Fruit fly (Drosophila melanogaster) whole organism, embryonic: ENCODE measurements around the gene kek4.

Source experiments
- Asciz ChIP-seq: fragments of 200-800 bp; sonication (Bioruptor generic); optimal IDR thresholded peaks from 2 replicates; lab custom pipeline; 2017; ENCODE audit warnings: missing biosample characterization, mild to moderate bottlenecking, missing genetic modification characterization, missing genetic modification reagents
- Awh ChIP-seq: fragments of 200-800 bp; sonication (Bioruptor generic); IDR thresholded peaks from 2 replicates; pipeline ENCODE4, ENCODE4 v1.3.6; 2022; ENCODE audit warnings: missing biosample characterization, missing genetic modification characterization
- B-H2 ChIP-seq: fragments of 200-800 bp; sonication (Bioruptor generic); optimal IDR thresholded peaks from 2 replicates; lab custom pipeline; 2018; ENCODE audit warnings: missing biosample characterization, mild to moderate bottlenecking, missing genetic modification characterization
- Blimp-1 ChIP-seq: fragments of 200-800 bp; sonication (Bioruptor generic); optimal IDR thresholded peaks from 3 replicates; lab custom pipeline; 2018; ENCODE audit warnings: missing biosample characterization, missing genetic modification characterization, mild to moderate bottlenecking, moderate library complexity, missing genetic modification reagents
- CG11456 ChIP-seq: fragments of 200-800 bp; sonication (Bioruptor generic); IDR thresholded peaks from 3 replicates; pipeline ENCODE4 v1.3.6; 2022; ENCODE audit warnings: missing biosample characterization, missing genetic modification characterization
- CG11695 ChIP-seq: fragments of 200-800 bp; sonication (Bioruptor generic); IDR thresholded peaks from 3 replicates; pipeline ENCODE4 v1.3.6; 2022; ENCODE audit warnings: missing biosample characterization, missing genetic modification characterization
- CG12236 ChIP-seq: fragments of 200-800 bp; sonication (Bioruptor generic); optimal IDR thresholded peaks from 2 replicates; lab custom pipeline; 2016; ENCODE audit warnings: missing biosample characterization, missing genetic modification characterization
- CG12299 ChIP-seq: fragments of 200-800 bp; sonication (Bioruptor generic); optimal IDR thresholded peaks from 2 replicates; lab custom pipeline; 2018; ENCODE audit warnings: missing biosample characterization, mild to moderate bottlenecking, missing genetic modification characterization
- CG15479 ChIP-seq: fragments of 200-800 bp; sonication (Bioruptor generic); optimal IDR thresholded peaks from 3 replicates; lab custom pipeline; 2019; ENCODE audit warnings: missing biosample characterization, mild to moderate bottlenecking, missing genetic modification characterization, moderate library complexity
- CG1602 ChIP-seq: fragments of 200-800 bp; sonication (Bioruptor generic); optimal IDR thresholded peaks from 3 replicates; lab custom pipeline; 2016; ENCODE audit warnings: missing biosample characterization, missing genetic modification characterization
- CG17829 ChIP-seq: fragments of 200-800 bp; optimal IDR thresholded peaks from 2 replicates; lab custom pipeline; 2019; ENCODE audit warnings: missing biosample characterization, mild to moderate bottlenecking, missing genetic modification characterization, moderate library complexity
- CG32532 ChIP-seq: fragments of 200-800 bp; sonication (Bioruptor generic); IDR thresholded peaks from 2 replicates; pipeline ENCODE4 v1.3.6; 2022; ENCODE audit warnings: missing biosample characterization, missing genetic modification characterization
- CG32767 ChIP-seq: fragments of 200-800 bp; sonication (Bioruptor generic); IDR thresholded peaks from 2 replicates; pipeline ENCODE4 v1.3.6; 2022; ENCODE audit warnings: missing biosample characterization, missing genetic modification characterization
- CG33557 ChIP-seq: fragments of 200-800 bp; sonication (Bioruptor generic); optimal IDR thresholded peaks from 2 replicates; lab custom pipeline; 2019; ENCODE audit warnings: missing biosample characterization, mild to moderate bottlenecking, missing genetic modification characterization, moderate library complexity
- CG34376 ChIP-seq: fragments of 200-800 bp; sonication (Bioruptor generic); optimal IDR thresholded peaks from 2 replicates; lab custom pipeline; 2018; ENCODE audit warnings: missing biosample characterization, mild to moderate bottlenecking, missing genetic modification characterization
- CG3995 ChIP-seq: fragments of 200-800 bp; sonication (Bioruptor generic); optimal IDR thresholded peaks from 3 replicates; lab custom pipeline; 2016; ENCODE audit warnings: missing biosample characterization, missing genetic modification characterization
- CG4282 ChIP-seq: fragments of 200-800 bp; sonication (Bioruptor generic); optimal IDR thresholded peaks from 2 replicates; lab custom pipeline; 2016; ENCODE audit warnings: missing biosample characterization, missing genetic modification characterization
- CG4854 ChIP-seq: fragments of 200-800 bp; sonication (Bioruptor generic); optimal IDR thresholded peaks from 2 replicates; lab custom pipeline; 2016; ENCODE audit warnings: missing biosample characterization, missing genetic modification characterization, inconsistent platforms
- CG7556 ChIP-seq: fragments of 200-800 bp; sonication (Bioruptor generic); optimal IDR thresholded peaks from 2 replicates; lab custom pipeline; 2017; ENCODE audit warnings: missing biosample characterization, mild to moderate bottlenecking, missing genetic modification characterization
- CG7963 ChIP-seq: fragments of 200-800 bp; sonication (Bioruptor generic); IDR thresholded peaks from 3 replicates; pipeline ENCODE4 v1.3.6; 2022; ENCODE audit warnings: missing biosample characterization, missing genetic modification characterization; ENCODE audit not compliant: partially characterized antibody
- CG8478 ChIP-seq: fragments of >200 bp; optimal IDR thresholded peaks from 2 replicates; lab custom pipeline; 2018
- CG9797 ChIP-seq: fragments of 200-800 bp; sonication (Bioruptor generic); optimal IDR thresholded peaks from 3 replicates; lab custom pipeline; 2018; ENCODE audit warnings: missing biosample characterization, mild to moderate bottlenecking, missing genetic modification characterization
- CoRest ChIP-seq: fragments of 200-800 bp; sonication (Bioruptor generic); optimal IDR thresholded peaks from 3 replicates; lab custom pipeline; 2018; ENCODE audit warnings: missing biosample characterization, mild to moderate bottlenecking, missing genetic modification characterization, moderate library complexity
- CrebB ChIP-seq: fragments of 200-800 bp; sonication (Bioruptor generic); optimal IDR thresholded peaks from 3 replicates; lab custom pipeline; 2018; ENCODE audit warnings: missing biosample characterization, mild to moderate bottlenecking, missing genetic modification characterization
- Dad ChIP-seq: fragments of 200-800 bp; sonication (Bioruptor generic); optimal IDR thresholded peaks from 3 replicates; lab custom pipeline; 2016; ENCODE audit warnings: missing biosample characterization, missing genetic modification characterization
- Eip74EF ChIP-seq, 2 experiments: fragments of 200-800 bp in 1 of 2; fragments of >200 bp in 1 of 2; sonication (Bioruptor generic) in 1 of 2; optimal IDR thresholded peaks; 2 replicates each; lab custom pipeline; 2017 to 2019; ENCODE audit warnings: missing biosample characterization in 2 of 2, missing genetic modification characterization in 2 of 2, mild to moderate bottlenecking in 1 of 2, moderate library complexity in 1 of 2
- Lim3 ChIP-seq: fragments of 200-800 bp; sonication (Bioruptor generic); IDR thresholded peaks from 2 replicates; pipeline ENCODE4 v1.3.6; 2022; ENCODE audit warnings: missing biosample characterization, missing genetic modification characterization
- MBD-R2 ChIP-seq: fragments of 200-800 bp; sonication (Bioruptor generic); IDR thresholded peaks from 2 replicates; pipeline ENCODE4 v1.3.6; 2022; ENCODE audit warnings: missing biosample characterization, missing genetic modification characterization
- NK7.1 ChIP-seq: fragments of 200-800 bp; sonication (Bioruptor generic); optimal IDR thresholded peaks from 3 replicates; lab custom pipeline; 2016; ENCODE audit warnings: missing biosample characterization, missing genetic modification characterization
- Nf-YC ChIP-seq: fragments of 200-800 bp; optimal IDR thresholded peaks from 3 replicates; lab custom pipeline; 2019; ENCODE audit warnings: missing biosample characterization, mild to moderate bottlenecking, missing genetic modification characterization, moderate library complexity
- Oaz ChIP-seq: fragments of 200-800 bp; sonication (Bioruptor generic); IDR thresholded peaks from 2 replicates; pipeline ENCODE4 v1.3.6; 2022; ENCODE audit warnings: missing biosample characterization, missing genetic modification characterization
- Ptx1 ChIP-seq: fragments of 200-800 bp; sonication (Bioruptor generic); IDR thresholded peaks from 2 replicates; pipeline ENCODE4 v1.3.6; 2022; ENCODE audit warnings: missing biosample characterization, missing genetic modification characterization
- Ravus ChIP-seq: fragments of 200-800 bp; sonication (Bioruptor generic); IDR thresholded peaks from 2 replicates; pipeline ENCODE4 v1.3.6; 2022; ENCODE audit warnings: missing biosample characterization, missing genetic modification characterization
- Sin3A ChIP-seq: fragments of >200 bp; optimal IDR thresholded peaks from 2 replicates; lab custom pipeline; 2018
- Sox102F ChIP-seq: fragments of 200-800 bp; sonication (Bioruptor generic); optimal IDR thresholded peaks from 2 replicates; lab custom pipeline; 2018; ENCODE audit warnings: missing biosample characterization, mild to moderate bottlenecking, missing genetic modification characterization, moderate library complexity
- Ssrp ChIP-seq: fragments of 200-800 bp; sonication (Bioruptor generic); optimal IDR thresholded peaks from 2 replicates; lab custom pipeline; 2018; ENCODE audit warnings: missing biosample characterization, mild to moderate bottlenecking, missing genetic modification characterization, moderate library complexity
- al ChIP-seq: fragments of 200-800 bp; sonication (Bioruptor generic); IDR thresholded peaks from 2 replicates; pipeline ENCODE4 v1.3.6; 2022; ENCODE audit warnings: missing biosample characterization, missing genetic modification characterization
- aop ChIP-seq: fragments of 200-800 bp; sonication (Bioruptor generic); IDR thresholded peaks from 2 replicates; pipeline ENCODE4 v1.3.6; 2022; ENCODE audit warnings: missing biosample characterization, missing genetic modification characterization
- bab2 ChIP-seq: fragments of 200-800 bp; sonication (Bioruptor generic); optimal IDR thresholded peaks from 2 replicates; lab custom pipeline; 2016; ENCODE audit warnings: missing biosample characterization, missing genetic modification characterization
- cas ChIP-seq: fragments of 200-800 bp; sonication (Bioruptor generic); IDR thresholded peaks from 2 replicates; pipeline ENCODE4 v1.3.6; 2022; ENCODE audit warnings: missing biosample characterization, missing genetic modification characterization
- disco-r ChIP-seq: fragments of 200-800 bp; sonication (Bioruptor generic); optimal IDR thresholded peaks from 2 replicates; lab custom pipeline; 2016; ENCODE audit warnings: missing biosample characterization, missing genetic modification characterization
- dysf ChIP-seq: fragments of 200-800 bp; sonication (Bioruptor generic); IDR thresholded peaks from 3 replicates; pipeline ENCODE4 v1.3.6; 2022; ENCODE audit warnings: missing biosample characterization, missing genetic modification characterization
- ewg ChIP-seq: fragments of 200-800 bp; sonication (Bioruptor generic); optimal IDR thresholded peaks from 3 replicates; lab custom pipeline; 2017; ENCODE audit warnings: mild to moderate bottlenecking, missing biosample characterization, missing genetic modification reagents, missing genetic modification characterization
- gcm2 ChIP-seq: fragments of 200-800 bp; sonication (Bioruptor generic); optimal IDR thresholded peaks from 2 replicates; lab custom pipeline; 2016; ENCODE audit warnings: missing biosample characterization, missing genetic modification characterization
- kah ChIP-seq: fragments of 200-800 bp; sonication (Bioruptor generic); optimal IDR thresholded peaks from 2 replicates; lab custom pipeline; 2018; ENCODE audit warnings: missing biosample characterization, mild to moderate bottlenecking, missing genetic modification characterization
- lov ChIP-seq, 2 experiments: fragments of 200-800 bp in 1 of 2; fragments of >200 bp in 1 of 2; sonication (Bioruptor generic) in 1 of 2; IDR thresholded peaks in 1 of 2; optimal IDR thresholded peaks in 1 of 2; 2 replicates in 1 of 2; 3 replicates in 1 of 2; pipeline versions ENCODE4 v1.3.6 to Lab custom; 2017 to 2022; ENCODE audit warnings: missing biosample characterization in 1 of 2, missing genetic modification characterization in 1 of 2
- pzg ChIP-seq: fragments of 200-800 bp; sonication (Bioruptor generic); optimal IDR thresholded peaks from 3 replicates; lab custom pipeline; 2018; ENCODE audit warnings: missing biosample characterization, mild to moderate bottlenecking, missing genetic modification characterization, moderate library complexity
- run ChIP-seq: fragments of 200-800 bp; sonication (Bioruptor generic); optimal IDR thresholded peaks from 3 replicates; lab custom pipeline; 2018; ENCODE audit warnings: missing biosample characterization, mild to moderate bottlenecking, missing genetic modification characterization
- usp ChIP-seq: fragments of >200 bp; optimal IDR thresholded peaks from 2 replicates; lab custom pipeline; 2017; ENCODE audit warnings: missing biosample characterization, missing genetic modification characterization
- wdn ChIP-seq: fragments of 200-800 bp; sonication (Bioruptor generic); IDR thresholded peaks from 2 replicates; pipeline ENCODE4 v1.3.6; 2022; ENCODE audit warnings: missing biosample characterization, missing genetic modification characterization
- wek ChIP-seq: fragments of 200-800 bp; sonication (Bioruptor generic); optimal IDR thresholded peaks from 3 replicates; lab custom pipeline; 2018; ENCODE audit warnings: missing biosample characterization, mild to moderate bottlenecking, missing genetic modification characterization, moderate library complexity

Gene kek4

dm6 chr2L:13176701-13177249 is 38.4 kb downstream of the kek4 start, which contains the start of the genes Sfmbt and CG5439 (continued):
- TF ChIP-seq Ravus (GFP tag; lab: Robert Waterston, UW) (no peak), Awh (GFP tag; lab: Robert Waterston, UW) (no peak), NK7.1 (GFP tag; lab: Kevin White, UChicago) (peak; percentile 52), wek (GFP tag; lab: Kevin White, UChicago) (no peak), CG8478 (lab: Kevin White, UChicago) (no peak), CG4854 (GFP tag; lab: Kevin White, UChicago) (peak; percentile 71), Oaz (GFP tag; lab: Robert Waterston, UW) (peak; percentile 9; the same call in 1 of the 2 replicates), bab2 (GFP tag; lab: Kevin White, UChicago) (peak; percentile 82), CG3995 (GFP tag; lab: Kevin White, UChicago) (peak; percentile 100), aop (GFP tag; lab: Robert Waterston, UW) (no peak), Lim3 (GFP tag; lab: Robert Waterston, UW) (no peak), CG12299 (tag; lab: Kevin White, UChicago) (peak; percentile 6), Asciz (no peak), Ssrp (peak; percentile 68), CG17829 (tag; lab: Kevin White, UChicago) (peak; percentile 80), CG15479 (GFP tag; lab: Kevin White, UChicago) (peak; percentile 97), CG9797 (peak; percentile 55), CG32532 (GFP tag; lab: Robert Waterston, UW) (peak; percentile 77), Sin3A (lab: Kevin White, UChicago) (peak; percentile 96), Blimp-1 (GFP tag; lab: Kevin White, UChicago) (no peak), ewg (peak; percentile 90), CrebB (tag; lab: Kevin White, UChicago) (no peak), CG4282 (GFP tag; lab: Kevin White, UChicago) (no peak), CG33557 (GFP tag; lab: Kevin White, UChicago) (peak; percentile 62), Nf-YC (tag; lab: Kevin White, UChicago) (no peak), lov (optimal IDR thresholded peaks at IDR 0.05; lab: Kevin White, UChicago) (no peak), lov (GFP tag; IDR thresholded peaks at IDR 0.05; lab: Robert Waterston, UW) (no peak), Ptx1 (GFP tag; lab: Robert Waterston, UW) (peak; percentile 67), Dad (peak; percentile 57), dysf (GFP tag; lab: Robert Waterston, UW) (peak; percentile 74), pzg (GFP tag; lab: Kevin White, UChicago) (peak; percentile 89), al (GFP tag; lab: Robert Waterston, UW) (peak; percentile 71), CG32767 (GFP tag; lab: Robert Waterston, UW) (no peak), Sox102F (GFP tag; lab: Kevin White, UChicago) (no peak), MBD-R2 (GFP tag; lab: Robert Waterston, UW) (peak; percentile 80), gcm2 (GFP tag; lab: Kevin White, UChicago) (no peak), cas (GFP tag; lab: Robert Waterston, UW) (peak; percentile 44; the same call in 1 of the 2 replicates), kah (GFP tag; lab: Kevin White, UChicago) (no peak), CG1602 (GFP tag; lab: Kevin White, UChicago) (peak; percentile 83), Eip74EF (GFP tag; optimal IDR thresholded peaks at IDR 0.05; lab: Kevin White, UChicago) (no peak), CG7963 (GFP tag; lab: Robert Waterston, UW) (no peak), CG12236 (GFP tag; lab: Kevin White, UChicago) (peak; percentile 25), CG34376 (GFP tag; lab: Kevin White, UChicago) (peak; percentile 74), B-H2 (GFP tag; lab: Kevin White, UChicago) (no peak), disco-r (GFP tag; lab: Kevin White, UChicago) (peak; percentile 21), usp (GFP tag; lab: Kevin White, UChicago) (no peak), wdn (GFP tag; lab: Robert Waterston, UW) (0 out of 2 replicates have a peak, but pooled peaks have one; percentile 38), CG11695 (GFP tag; lab: Robert Waterston, UW) (0 out of 3 replicates have a peak, but pooled peaks have one; percentile 20), CoRest (tag; lab: Kevin White, UChicago) (peak; percentile 70), CG11456 (GFP tag; lab: Robert Waterston, UW) (peak; percentile 81), run (tag; lab: Kevin White, UChicago) (no peak), CG7556 (GFP tag; lab: Kevin White, UChicago) (no peak)
